Worm (Caenorhabditis elegans): ENCODE data around the gene F22B7.9.

- no peak for TF ChIP-seq blmp-1 (tag; optimal IDR thresholded peaks at IDR 0.05)
- TF ChIP-seq bed-3 (GFP tag; optimal IDR thresholded peaks at IDR 0.05): no peak
- TF ChIP-seq nhr-76 (tag; optimal IDR thresholded peaks at IDR 0.05): no peak
- TF ChIP-seq pha-4 (tag; optimal IDR thresholded peaks at IDR 0.05): no peak
- TF ChIP-seq nhr-237 (tag; optimal IDR thresholded peaks at IDR 0.05): no peak
Observed at ce11 chrIII:8636803-8637202, 16.9 kb downstream of the F22B7.9 start.

All from whole organism, mixed stage, embryonic.